Worm (Caenorhabditis elegans) whole organism, L4 larva: ENCODE results near the gene T05A8.1.

Experiments used
- D1046.2 ChIP-seq: fragments of 200-800 bp; sonication (Bioruptor generic); IDR thresholded peaks from 2 replicates; pipeline ENCODE4 v1.3.6; 2022; ENCODE audit warnings: missing genetic modification characterization, missing compliant biosample characterization
- F26F4.8 ChIP-seq: fragments of 200-800 bp; sonication (Bioruptor generic); conservative IDR thresholded peaks from 2 replicates; pipeline ENCODE4 v1.3.6; 2022; ENCODE audit warnings: missing genetic modification characterization, missing compliant biosample characterization
- F37D6.2 ChIP-seq: sonication (generic microtip); optimal IDR thresholded peaks from 2 replicates; lab custom pipeline; 2016; ENCODE audit warnings: mild to moderate bottlenecking, missing genetic modification characterization, missing compliant biosample characterization
- T26A8.4 ChIP-seq: fragments of 200-800 bp; sonication (Bioruptor generic); IDR thresholded peaks from 2 replicates; pipeline ENCODE4 v1.3.6; 2022; ENCODE audit warnings: missing genetic modification characterization, missing compliant biosample characterization
- Y105C5A.15 ChIP-seq: fragments of 200-800 bp; sonication (Bioruptor generic); IDR thresholded peaks from 2 replicates; pipeline ENCODE4 v1.3.6; 2022; ENCODE audit warnings: missing genetic modification characterization, missing compliant biosample characterization
- Y48G9A.11 ChIP-seq: fragments of 200-800 bp; sonication (Bioruptor generic); IDR thresholded peaks from 2 replicates; pipeline ENCODE4 v1.3.6; 2022; ENCODE audit warnings: missing genetic modification reagents, missing genetic modification characterization, missing compliant biosample characterization
- arid-1 ChIP-seq: fragments of 200-800 bp; sonication (Bioruptor generic); conservative IDR thresholded peaks from 2 replicates; pipeline ENCODE4 v1.3.6; 2022; ENCODE audit warnings: missing genetic modification reagents, missing genetic modification characterization, missing compliant biosample characterization
- ceh-44 ChIP-seq: fragments of 200-800 bp; sonication (Bioruptor generic); IDR thresholded peaks from 2 replicates; pipeline ENCODE4 v1.3.6; 2022; ENCODE audit warnings: missing genetic modification reagents, missing genetic modification characterization, missing compliant biosample characterization
- ces-1 ChIP-seq: fragments of 150-350 bp; sonication (generic microtip); optimal IDR thresholded peaks from 4 replicates; lab custom pipeline; 2014; ENCODE audit warnings: missing biosample characterization, missing genetic modification reagents, missing genetic modification characterization
- ctbp-1 ChIP-seq: fragments of 200-800 bp; sonication (Bioruptor generic); IDR thresholded peaks from 2 replicates; pipeline ENCODE4 v1.3.6; 2022; ENCODE audit warnings: missing genetic modification reagents, missing genetic modification characterization, missing compliant biosample characterization
- daf-16 ChIP-seq, 3 experiments: sonication (generic microtip); optimal IDR thresholded peaks; 2 replicates each; lab custom pipeline; 2016 to 2017; ENCODE audit warnings: missing genetic modification characterization in 3 of 3, missing genetic modification reagents in 3 of 3, mild to moderate bottlenecking in 2 of 3, missing compliant biosample characterization in 2 of 3, missing biosample characterization in 1 of 3, moderate library complexity in 1 of 3
- daf-19 ChIP-seq: fragments of 200-800 bp; sonication (Bioruptor generic); conservative IDR thresholded peaks from 2 replicates; pipeline ENCODE4 v1.3.6; 2022; ENCODE audit warnings: missing genetic modification characterization, missing compliant biosample characterization
- dmd-8 ChIP-seq: fragments of 200-800 bp; sonication (Bioruptor generic); IDR thresholded peaks from 2 replicates; pipeline ENCODE4 v1.3.6; 2022; ENCODE audit warnings: missing genetic modification characterization, missing compliant biosample characterization
- dmd-9 ChIP-seq: fragments of 200-800 bp; sonication (Bioruptor generic); IDR thresholded peaks from 2 replicates; pipeline ENCODE4 v1.3.6; 2022; ENCODE audit warnings: missing genetic modification reagents, missing genetic modification characterization, missing compliant biosample characterization
- egl-27 ChIP-seq: sonication (generic microtip); optimal IDR thresholded peaks from 3 replicates; lab custom pipeline; 2017; ENCODE audit warnings: missing biosample characterization, missing genetic modification reagents, missing genetic modification characterization
- egl-43 ChIP-seq: fragments of 200-800 bp; sonication (Bioruptor generic); IDR thresholded peaks from 2 replicates; pipeline ENCODE4 v1.3.6; 2022; ENCODE audit warnings: missing genetic modification reagents, missing genetic modification characterization, missing compliant biosample characterization
- fos-1 ChIP-seq: fragments of 150-350 bp; optimal IDR thresholded peaks from 2 replicates; lab custom pipeline; 2014; ENCODE audit warnings: missing biosample characterization, missing genetic modification characterization
- hlh-11 ChIP-seq: fragments of 200-800 bp; sonication (Bioruptor generic); optimal IDR thresholded peaks from 2 replicates; lab custom pipeline; 2018; ENCODE audit warnings: mild to moderate bottlenecking, missing genetic modification characterization, missing compliant biosample characterization
- hmg-1.1 ChIP-seq: fragments of 200-800 bp; sonication (Bioruptor generic); IDR thresholded peaks from 2 replicates; pipeline ENCODE4 v1.3.6; 2022; ENCODE audit warnings: missing genetic modification reagents, missing genetic modification characterization, missing compliant biosample characterization
- jun-1 ChIP-seq: fragments of 150-350 bp; optimal IDR thresholded peaks from 2 replicates; lab custom pipeline; 2014; ENCODE audit warnings: missing biosample characterization, missing genetic modification reagents, missing genetic modification characterization
- lim-7 ChIP-seq: fragments of 200-800 bp; sonication (Bioruptor generic); IDR thresholded peaks from 2 replicates; pipeline ENCODE4 v1.3.6; 2022; ENCODE audit warnings: missing genetic modification characterization, missing compliant biosample characterization
- lin-13 ChIP-seq: fragments of 150-350 bp; optimal IDR thresholded peaks from 2 replicates; lab custom pipeline; 2014; ENCODE audit warnings: missing biosample characterization, missing genetic modification reagents, missing genetic modification characterization
- lin-39 ChIP-seq: fragments of 150-350 bp; optimal IDR thresholded peaks from 2 replicates; lab custom pipeline; 2014; ENCODE audit warnings: missing biosample characterization, missing genetic modification reagents, missing genetic modification characterization
- madf-5 ChIP-seq, 2 experiments: fragments of 200-800 bp; sonication (Bioruptor generic); IDR thresholded peaks; 2 replicates each; pipeline ENCODE4 v1.3.6; 2022; ENCODE audit warnings: missing compliant biosample characterization in 2 of 2, missing genetic modification characterization in 2 of 2
- madf-9 ChIP-seq: fragments of 200-800 bp; sonication (Bioruptor generic); conservative IDR thresholded peaks from 2 replicates; pipeline ENCODE4 v1.3.6; 2022; ENCODE audit warnings: missing genetic modification reagents, missing genetic modification characterization, missing compliant biosample characterization
- mdl-1 ChIP-seq, 2 experiments: fragments of 150-350 bp in 1 of 2; sonication (generic microtip) in 1 of 2; optimal IDR thresholded peaks; 2 replicates each; lab custom pipeline; 2014 to 2017; ENCODE audit warnings: missing biosample characterization in 2 of 2, missing genetic modification characterization in 2 of 2
- mep-1 ChIP-seq: fragments of 150-350 bp; sonication (generic microtip); optimal IDR thresholded peaks from 3 replicates; lab custom pipeline; 2014; ENCODE audit warnings: missing biosample characterization, missing genetic modification characterization
- mes-2 ChIP-seq: sonication (generic microtip); optimal IDR thresholded peaks from 2 replicates; lab custom pipeline; 2016; ENCODE audit warnings: missing genotype, mild to moderate bottlenecking, missing genetic modification characterization, missing compliant biosample characterization; ENCODE audit not compliant: poor library complexity, severe bottlenecking
- nhr-10 ChIP-seq: fragments of 150-350 bp; optimal IDR thresholded peaks from 2 replicates; lab custom pipeline; 2014; ENCODE audit warnings: missing biosample characterization, missing genetic modification characterization
- nhr-102 ChIP-seq: sonication (generic microtip); optimal IDR thresholded peaks from 2 replicates; lab custom pipeline; 2016; ENCODE audit warnings: mild to moderate bottlenecking, missing genetic modification characterization, moderate library complexity, missing compliant biosample characterization
- nhr-111 ChIP-seq: fragments of 200-800 bp; sonication (Bioruptor generic); optimal IDR thresholded peaks from 2 replicates; lab custom pipeline; 2018; ENCODE audit warnings: mild to moderate bottlenecking, missing genetic modification characterization, missing compliant biosample characterization
- nhr-25 ChIP-seq: sonication (generic microtip); optimal IDR thresholded peaks from 2 replicates; lab custom pipeline; 2017; ENCODE audit warnings: missing genetic modification characterization, mild to moderate bottlenecking, missing compliant biosample characterization, antibody characterized with exemption, moderate library complexity, borderline replicate concordance; ENCODE audit not compliant: insufficient read depth
- nhr-28 ChIP-seq: fragments of 150-350 bp; optimal IDR thresholded peaks from 2 replicates; lab custom pipeline; 2014; ENCODE audit warnings: missing biosample characterization, missing genetic modification characterization
- nhr-48 ChIP-seq: sonication (generic microtip); optimal IDR thresholded peaks from 2 replicates; lab custom pipeline; 2016; ENCODE audit warnings: mild to moderate bottlenecking, missing genetic modification characterization, missing compliant biosample characterization
- nhr-6 ChIP-seq: fragments of 150-350 bp; optimal IDR thresholded peaks from 2 replicates; lab custom pipeline; 2014; ENCODE audit warnings: missing biosample characterization, missing genetic modification characterization
- nhr-77 ChIP-seq: fragments of 150-350 bp; optimal IDR thresholded peaks from 2 replicates; lab custom pipeline; 2014; ENCODE audit warnings: missing biosample characterization, missing genetic modification characterization
- pqm-1 ChIP-seq: sonication (generic microtip); optimal IDR thresholded peaks from 2 replicates; lab custom pipeline; 2017; ENCODE audit warnings: missing biosample characterization, missing genetic modification characterization
- rbr-2 ChIP-seq: sonication (generic microtip); optimal IDR thresholded peaks from 2 replicates; lab custom pipeline; 2016; ENCODE audit warnings: missing genotype, missing genetic modification characterization, missing compliant biosample characterization
- sdz-12 ChIP-seq: fragments of 200-800 bp; sonication (Bioruptor generic); optimal IDR thresholded peaks from 2 replicates; lab custom pipeline; 2018; ENCODE audit warnings: mild to moderate bottlenecking, missing genetic modification characterization, missing compliant biosample characterization
- set-16 ChIP-seq: fragments of 200-800 bp; sonication (Bioruptor generic); IDR thresholded peaks from 2 replicates; pipeline ENCODE4 v1.3.6; 2022; ENCODE audit warnings: missing genetic modification reagents, missing genetic modification characterization, missing compliant biosample characterization
- snpc-1.2 ChIP-seq: fragments of 200-800 bp; sonication (Bioruptor generic); IDR thresholded peaks from 2 replicates; pipeline ENCODE4 v1.3.6; 2022; ENCODE audit warnings: missing genetic modification reagents, missing genetic modification characterization, missing compliant biosample characterization
- snpc-4 ChIP-seq: fragments of 150-350 bp; optimal IDR thresholded peaks from 2 replicates; lab custom pipeline; 2014; ENCODE audit warnings: missing biosample characterization, missing genetic modification characterization
- spr-1 ChIP-seq: sonication (generic microtip); optimal IDR thresholded peaks from 2 replicates; lab custom pipeline; 2016; ENCODE audit warnings: mild to moderate bottlenecking, missing genetic modification characterization, missing compliant biosample characterization
- tra-1 ChIP-seq: fragments of 200-800 bp; sonication (Bioruptor generic); IDR thresholded peaks from 2 replicates; pipeline ENCODE4 v1.3.6; 2022; ENCODE audit warnings: missing genetic modification reagents, missing genetic modification characterization, missing compliant biosample characterization
- unc-62 ChIP-seq, 3 experiments: fragments of 150-350 bp in 1 of 3; sonication (generic microtip); optimal IDR thresholded peaks in 2 of 3; peaks in 1 of 3; 1 replicate in 1 of 3; 2 replicates in 2 of 3; lab custom pipeline; 2014 to 2017; ENCODE audit warnings: missing biosample characterization in 3 of 3, missing genetic modification characterization in 3 of 3, missing genetic modification reagents in 3 of 3, missing genotype in 1 of 3
- vab-7 ChIP-seq: fragments of 200-800 bp; sonication (Bioruptor generic); IDR thresholded peaks from 2 replicates; pipeline ENCODE4 v1.3.6; 2022; ENCODE audit warnings: missing genetic modification reagents, missing genetic modification characterization, missing compliant biosample characterization
- zfp-2 ChIP-seq: sonication (generic microtip); optimal IDR thresholded peaks from 2 replicates; lab custom pipeline; 2016; ENCODE audit warnings: mild to moderate bottlenecking, missing genetic modification characterization, missing compliant biosample characterization
- zfp-3 ChIP-seq: fragments of 200-800 bp; sonication (Bioruptor generic); conservative IDR thresholded peaks from 2 replicates; pipeline ENCODE4 v1.3.6; 2022; ENCODE audit warnings: missing genetic modification reagents, missing genetic modification characterization, missing compliant biosample characterization
- zip-2 ChIP-seq: fragments of 150-350 bp; optimal IDR thresholded peaks from 2 replicates; lab custom pipeline; 2014; ENCODE audit warnings: missing biosample characterization, missing genetic modification characterization
- ztf-11 ChIP-seq: fragments of 150-350 bp; optimal IDR thresholded peaks from 2 replicates; lab custom pipeline; 2014; ENCODE audit warnings: missing biosample characterization, missing genetic modification characterization
- ztf-7 ChIP-seq: fragments of 150-350 bp; optimal IDR thresholded peaks from 2 replicates; lab custom pipeline; 2014; ENCODE audit warnings: missing biosample characterization, missing genetic modification characterization

Gene T05A8.1

ce11 chrII:2752536-2752935 lies 42.7 kb upstream of the T05A8.1 start, which contains the start of gene F29A7.6:
Gene F29A7.6, minus strand, starts transcription at chrII:2752611.
- 0 out of 2 replicates have a peak, but pooled peaks have one; percentile 26 for TF ChIP-seq dmd-9 (GFP tag; lab: Robert Waterston, UW)
- 0 out of 2 replicates have a peak, but pooled peaks have one; percentile 6 for TF ChIP-seq tra-1 (GFP tag; lab: Robert Waterston, UW)
- TF ChIP-seq daf-16 (GFP tag; optimal IDR thresholded peaks at IDR 0.05; lab: Kevin White, UChicago): no peak
- TF ChIP-seq daf-16 (tag; optimal IDR thresholded peaks at IDR 0.05; lab: Kevin White, UChicago): no peak
- TF ChIP-seq F37D6.2 (tag; lab: Kevin White, UChicago): no peak
- no peak for TF ChIP-seq lim-7
- TF ChIP-seq ztf-11 (tag; lab: Kevin White, UChicago): no peak
- peak; percentile 3 for TF ChIP-seq nhr-6 (tag; lab: Kevin White, UChicago)
- no peak for TF ChIP-seq vab-7
- no peak for TF ChIP-seq T26A8.4
- TF ChIP-seq zip-2 (tag; lab: Kevin White, UChicago): no peak
- no peak for TF ChIP-seq zfp-3 (GFP tag; lab: Robert Waterston, UW)
- no peak for TF ChIP-seq snpc-4
- TF ChIP-seq zfp-2: no peak
- TF ChIP-seq madf-5 (GFP tag; IDR thresholded peaks at IDR 0.05; lab: Robert Waterston, UW): no peak
- TF ChIP-seq Y105C5A.15: no peak
- no peak for TF ChIP-seq lin-13 (GFP tag; lab: Kevin White, UChicago)
- TF ChIP-seq nhr-25 (tag; lab: Kevin White, UChicago): no peak
- TF ChIP-seq spr-1 (tag; lab: Kevin White, UChicago): no peak
- TF ChIP-seq Y48G9A.11: no peak
- TF ChIP-seq dmd-8 (GFP tag; lab: Robert Waterston, UW): no peak
- TF ChIP-seq unc-62 (GFP tag; optimal IDR thresholded peaks at IDR 0.05 in 1 of 2; lab: Kevin White, UChicago): no peak
- no peak for TF ChIP-seq unc-62 (tag; optimal IDR thresholded peaks at IDR 0.05; lab: Kevin White, UChicago)
- TF ChIP-seq egl-27: no peak
- TF ChIP-seq mep-1 (tag; lab: Kevin White, UChicago): no peak
- no peak for TF ChIP-seq D1046.2
- no peak for TF ChIP-seq ztf-7 (tag; lab: Kevin White, UChicago)
- TF ChIP-seq arid-1 (GFP tag; lab: Robert Waterston, UW): no peak
- TF ChIP-seq nhr-111 (GFP tag; lab: Kevin White, UChicago): no peak
- TF ChIP-seq rbr-2 (tag; lab: Kevin White, UChicago): peak; percentile 49
- TF ChIP-seq nhr-28 (tag; lab: Kevin White, UChicago): peak; percentile 12
- TF ChIP-seq mes-2: peak; percentile 97
- no peak for TF ChIP-seq ceh-44
- TF ChIP-seq nhr-10 (tag; lab: Kevin White, UChicago): no peak
- no peak for TF ChIP-seq madf-9
- peak; percentile 25 for TF ChIP-seq hlh-11
- TF ChIP-seq hmg-1.1 (GFP tag; lab: Robert Waterston, UW): no peak
- no peak for TF ChIP-seq egl-43 (GFP tag; lab: Robert Waterston, UW)
- TF ChIP-seq ces-1 (GFP tag; lab: Kevin White, UChicago): no peak
- no peak for TF ChIP-seq sdz-12 (GFP tag; lab: Kevin White, UChicago)
- TF ChIP-seq ctbp-1 (GFP tag; lab: Robert Waterston, UW): no peak
- TF ChIP-seq F26F4.8 (GFP tag; lab: Robert Waterston, UW): no peak
- no peak for TF ChIP-seq lin-39 (tag; lab: Kevin White, UChicago)
- TF ChIP-seq mdl-1 (tag; optimal IDR thresholded peaks at IDR 0.05; lab: Kevin White, UChicago): no peak
- TF ChIP-seq nhr-77 (tag; lab: Kevin White, UChicago): no peak
- no peak for TF ChIP-seq jun-1 (tag; lab: Kevin White, UChicago)
- no peak for TF ChIP-seq daf-19 (GFP tag; lab: Robert Waterston, UW)
- TF ChIP-seq pqm-1 (tag; lab: Kevin White, UChicago): no peak
- TF ChIP-seq snpc-1.2 (GFP tag; lab: Robert Waterston, UW): no peak
- TF ChIP-seq set-16 (GFP tag; lab: Robert Waterston, UW): no peak
- no peak for TF ChIP-seq nhr-48 (tag; lab: Kevin White, UChicago)
- TF ChIP-seq nhr-102: no peak
- no peak for TF ChIP-seq fos-1 (tag; lab: Kevin White, UChicago)
